Worm (Caenorhabditis elegans): ENCODE data around the gene srg-61.

Gene srg-61

ce11 chrV:2757226-2757893, 17.2 kb upstream of the srg-61 start, which contains the start of gene srx-28:
Gene srx-28, minus strand, starts transcription at chrV:2757276.
- no peak for TF ChIP-seq ztf-11 (tag; optimal IDR thresholded peaks at IDR 0.05)
- no peak for TF ChIP-seq gmeb-1 (tag; optimal IDR thresholded peaks at IDR 0.05)
- no peak for TF ChIP-seq nhr-11 (tag; optimal IDR thresholded peaks at IDR 0.05)
- no peak for TF ChIP-seq fos-1 (tag; optimal IDR thresholded peaks at IDR 0.05)
- TF ChIP-seq ztf-1 (GFP tag; conservative IDR thresholded peaks at IDR 0.05): no peak
- no peak for TF ChIP-seq ceh-16 (tag; optimal IDR thresholded peaks at IDR 0.05)
- TF ChIP-seq mdl-1 (tag; optimal IDR thresholded peaks at IDR 0.05): no peak
- TF ChIP-seq nhr-6 (tag; optimal IDR thresholded peaks at IDR 0.05): no peak
- TF ChIP-seq Y55F3AM.14 (GFP tag; optimal IDR thresholded peaks at IDR 0.05): no peak
- TF ChIP-seq nhr-77 (tag; optimal IDR thresholded peaks at IDR 0.05): no peak

ce11 chrV:2753007-2753406, 12.9 kb upstream of the srg-61 start, which contains the start of gene srx-26:
Gene srx-26, minus strand, starts transcription at chrV:2753107.
- TF ChIP-seq unc-55 (GFP tag; optimal IDR thresholded peaks at IDR 0.05) (no peak), crh-2 (tag; optimal IDR thresholded peaks at IDR 0.05) (no peak), unc-62 (GFP tag; optimal IDR thresholded peaks at IDR 0.05) (no peak), snpc-4 (tag; optimal IDR thresholded peaks at IDR 0.05) (no peak), alr-1 (tag; optimal IDR thresholded peaks at IDR 0.05) (no peak), gmeb-1 (tag; optimal IDR thresholded peaks at IDR 0.05) (no peak), elt-1 (tag; optimal IDR thresholded peaks at IDR 0.05) (no peak), egl-27 (tag; optimal IDR thresholded peaks at IDR 0.05) (no peak), mab-5 (tag; optimal IDR thresholded peaks at IDR 0.05) (no peak), elt-3 (tag; optimal IDR thresholded peaks at IDR 0.05) (no peak), nhr-77 (tag; optimal IDR thresholded peaks at IDR 0.05) (no peak), Y55F3AM.14 (GFP tag; optimal IDR thresholded peaks at IDR 0.05) (no peak), ama-1 (optimal IDR thresholded peaks at IDR 0.05) (no peak), skn-1 (tag; optimal IDR thresholded peaks at IDR 0.05) (no peak)

ce11 chrV:2750006-2750405, 9.9 kb upstream of the srg-61 start, which contains the start of gene srx-24:
Gene srx-24, minus strand, starts transcription at chrV:2750106.
- TF ChIP-seq alr-1 (tag; optimal IDR thresholded peaks at IDR 0.05) (no peak), ama-1 (optimal IDR thresholded peaks at IDR 0.05) (no peak), R02D3.7 (tag; optimal IDR thresholded peaks at IDR 0.05) (no peak), sma-3 (GFP tag; optimal IDR thresholded peaks at IDR 0.05) (no peak), lin-39 (tag; optimal IDR thresholded peaks at IDR 0.05) (no peak), gmeb-1 (tag; optimal IDR thresholded peaks at IDR 0.05) (no peak), C34F6.9 (tag; optimal IDR thresholded peaks at IDR 0.05) (no peak), lsy-2 (tag; optimal IDR thresholded peaks at IDR 0.05) (no peak), ZK546.5 (tag; optimal IDR thresholded peaks at IDR 0.05) (no peak), snpc-4 (tag; optimal IDR thresholded peaks at IDR 0.05) (no peak), nhr-6 (tag; optimal IDR thresholded peaks at IDR 0.05) (no peak), nhr-129 (tag; optimal IDR thresholded peaks at IDR 0.05) (no peak), nhr-23 (tag; optimal IDR thresholded peaks at IDR 0.05) (no peak)

ce11 chrV:2746404-2746803, 6.3 kb upstream of the srg-61 start:
- no peak for TF ChIP-seq nhr-6 (tag; optimal IDR thresholded peaks at IDR 0.05)
- TF ChIP-seq mdl-1 (tag; optimal IDR thresholded peaks at IDR 0.05): no peak
- TF ChIP-seq nhr-237 (tag; optimal IDR thresholded peaks at IDR 0.05): no peak
- no peak for TF ChIP-seq lsy-2 (tag; optimal IDR thresholded peaks at IDR 0.05)
- TF ChIP-seq unc-62 (GFP tag; optimal IDR thresholded peaks at IDR 0.05): no peak
- no peak for TF ChIP-seq nhr-77 (tag; optimal IDR thresholded peaks at IDR 0.05)
- TF ChIP-seq elt-1 (tag; optimal IDR thresholded peaks at IDR 0.05): no peak
- TF ChIP-seq nhr-12 (tag; optimal IDR thresholded peaks at IDR 0.05): no peak
- no peak for TF ChIP-seq egl-27 (tag; optimal IDR thresholded peaks at IDR 0.05)
- no peak for TF ChIP-seq nhr-11 (tag; optimal IDR thresholded peaks at IDR 0.05)
- no peak for TF ChIP-seq nhr-129 (tag; optimal IDR thresholded peaks at IDR 0.05)
- TF ChIP-seq ztf-11 (tag; optimal IDR thresholded peaks at IDR 0.05): no peak
- TF ChIP-seq ZK546.5 (tag; optimal IDR thresholded peaks at IDR 0.05): no peak
- TF ChIP-seq F13H6.1 (tag; optimal IDR thresholded peaks at IDR 0.05): no peak
- no peak for TF ChIP-seq sma-3 (GFP tag; optimal IDR thresholded peaks at IDR 0.05)
- TF ChIP-seq Y55F3AM.14 (GFP tag; optimal IDR thresholded peaks at IDR 0.05): no peak
- no peak for TF ChIP-seq mab-5 (tag; optimal IDR thresholded peaks at IDR 0.05)
- no peak for TF ChIP-seq fos-1 (tag; optimal IDR thresholded peaks at IDR 0.05)
- no peak for TF ChIP-seq lin-39 (tag; optimal IDR thresholded peaks at IDR 0.05)
- no peak for TF ChIP-seq blmp-1 (tag; optimal IDR thresholded peaks at IDR 0.05; ENCODE audit: insufficient read depth)

ce11 chrV:2742298-2742697, 2.2 kb upstream of the srg-61 start, which contains the start of gene srg-62:
Gene srg-62, minus strand, starts transcription at chrV:2742398.
- TF ChIP-seq ceh-16 (tag; optimal IDR thresholded peaks at IDR 0.05): no peak

All from whole organism, L2 larva.